Fruit fly (Drosophila melanogaster): Measurements from ENCODE around the gene cdm.

The cdm gene

DNA sequence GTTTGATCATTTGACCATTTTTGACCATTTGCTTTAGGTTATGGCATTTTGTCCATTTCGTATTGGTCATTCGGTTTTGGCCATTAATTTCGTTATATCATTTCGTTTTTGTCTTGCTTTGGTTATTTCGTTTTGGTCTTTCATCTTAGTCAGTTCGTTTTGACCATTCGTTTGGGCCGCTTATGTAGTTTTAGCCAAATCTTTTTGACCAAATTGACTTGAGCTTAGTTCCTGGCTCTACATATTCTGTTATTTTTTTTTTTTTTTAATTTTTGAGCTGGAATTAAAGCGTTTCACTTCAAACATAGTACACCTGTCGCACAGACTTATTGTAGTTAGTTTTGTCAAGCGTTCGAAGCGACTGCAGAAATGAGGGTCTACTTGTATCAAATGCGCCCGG is 24.9 kb downstream of the cdm start, which contains the start of gene CG14315 (continued):
- TF ChIP-seq lola (GFP tag; optimal IDR thresholded peaks at IDR 0.05) = no peak
- TF ChIP-seq sqz (GFP tag; optimal IDR thresholded peaks at IDR 0.05) = no peak
- TF ChIP-seq usp (GFP tag; optimal IDR thresholded peaks at IDR 0.05) = no peak

DNA sequence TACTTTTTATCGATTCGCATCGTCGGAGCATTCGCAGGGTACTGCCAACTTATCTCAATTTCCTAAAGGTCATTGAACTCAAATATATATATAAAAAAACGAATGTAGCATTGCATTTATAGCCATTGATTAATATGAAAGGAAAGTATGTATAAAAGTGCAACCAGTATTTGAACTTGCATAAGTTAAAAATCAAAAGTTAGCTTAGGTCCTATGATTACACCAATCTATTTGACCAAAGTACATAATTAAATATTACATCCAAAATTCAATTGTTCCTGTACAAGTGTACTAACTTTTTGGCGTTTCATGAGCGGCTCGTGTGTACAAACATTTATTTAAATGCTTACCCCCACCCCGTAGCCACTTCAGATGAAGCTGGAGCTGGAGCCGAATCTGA is 25.8 kb downstream of the cdm start:
- 0 out of 2 replicates have a peak, but pooled peaks have one; percentile 14 for TF ChIP-seq ttk (GFP tag; IDR thresholded peaks at IDR 0.05)
- no peak for TF ChIP-seq CG18599 (GFP tag; optimal IDR thresholded peaks at IDR 0.05)
- TF ChIP-seq CG10267 (tag; optimal IDR thresholded peaks at IDR 0.05) = no peak
- no peak for TF ChIP-seq Dll (GFP tag; IDR thresholded peaks at IDR 0.05; ENCODE audit: partially characterized antibody)
- TF ChIP-seq GATAe (GFP tag; conservative IDR thresholded peaks at IDR 0.05) = no peak
- no peak for TF ChIP-seq ewg (GFP tag; optimal IDR thresholded peaks at IDR 0.05)
- no peak for TF ChIP-seq salm (tag; optimal IDR thresholded peaks at IDR 0.05)
- no peak for TF ChIP-seq Antp (GFP tag; optimal IDR thresholded peaks at IDR 0.05)
- TF ChIP-seq trem (tag; optimal IDR thresholded peaks at IDR 0.05) = peak; percentile 14
- TF ChIP-seq NK7.1 (GFP tag; optimal IDR thresholded peaks at IDR 0.05) = no peak

DNA sequence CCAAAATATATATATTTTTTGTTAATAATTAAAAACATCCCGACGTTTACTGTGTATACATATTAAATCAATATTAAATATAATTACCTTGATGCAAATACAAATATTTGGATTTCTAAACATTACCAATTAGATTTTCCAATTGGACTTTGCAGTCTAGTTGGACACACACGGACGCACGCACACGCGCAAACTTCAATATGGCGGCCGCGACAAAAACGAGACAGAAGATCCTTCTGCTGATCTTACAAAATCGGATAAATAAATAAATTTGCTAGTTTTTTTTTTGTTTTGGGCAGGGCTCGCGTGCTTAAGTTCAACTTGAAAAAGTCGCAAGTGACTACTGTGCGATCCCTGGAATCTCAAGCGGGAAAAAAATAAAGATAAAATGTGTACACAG is 26.7 kb downstream of the cdm start:
- TF ChIP-seq phol (tag; optimal IDR thresholded peaks at IDR 0.05) = peak; percentile 77
- TF ChIP-seq Dp (GFP tag; optimal IDR thresholded peaks at IDR 0.05) = no peak
- no peak for TF ChIP-seq sisA (GFP tag; IDR thresholded peaks at IDR 0.05)
- no peak for TF ChIP-seq CG14710 (tag; optimal IDR thresholded peaks at IDR 0.05)
- peak in 1 of 2 experiments; percentile 87 for TF ChIP-seq insv (GFP tag; optimal IDR thresholded peaks at IDR 0.05)
- no peak for TF ChIP-seq crp (GFP tag; optimal IDR thresholded peaks at IDR 0.05)

DNA sequence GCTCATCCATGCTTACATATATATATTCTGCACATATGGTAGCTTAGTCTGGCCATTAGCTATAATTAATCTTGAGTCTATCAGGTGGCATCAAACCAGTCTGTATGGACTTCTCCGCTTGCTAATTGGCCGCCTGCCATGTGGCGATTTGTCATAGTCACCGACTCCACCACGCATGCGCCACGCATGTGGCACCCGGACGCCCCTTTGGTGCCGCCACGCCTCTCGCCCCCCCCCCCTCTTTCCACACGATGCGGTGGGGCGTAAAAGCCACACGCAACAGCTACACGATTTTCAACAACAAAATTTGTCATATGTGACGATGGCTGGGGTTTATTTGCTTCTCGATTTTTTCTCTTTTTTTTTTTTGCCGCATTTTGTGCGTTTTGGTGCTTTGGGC is 29.6 kb downstream of the cdm start:
- 0 out of 2 replicates have a peak, but pooled peaks have one; percentile 25 for TF ChIP-seq ato (GFP tag; IDR thresholded peaks at IDR 0.05; ENCODE audit: partially characterized antibody)
- TF ChIP-seq Ptx1 (GFP tag; IDR thresholded peaks at IDR 0.05) = no peak
- no peak for TF ChIP-seq ash1 (GFP tag; optimal IDR thresholded peaks at IDR 0.05)
- no peak for TF ChIP-seq exex (tag; optimal IDR thresholded peaks at IDR 0.05)
- no peak for TF ChIP-seq ken (GFP tag; IDR thresholded peaks at IDR 0.05)
- 0 out of 3 replicates have a peak, but pooled peaks have one; percentile 12 for TF ChIP-seq ci (GFP tag; IDR thresholded peaks at IDR 0.05)
- TF ChIP-seq her (GFP tag; optimal IDR thresholded peaks at IDR 0.05) = no peak
- 0 out of 2 replicates have a peak, but pooled peaks have one; percentile 5 for TF ChIP-seq Drgx (GFP tag; IDR thresholded peaks at IDR 0.05)
- TF ChIP-seq tll (GFP tag; optimal IDR thresholded peaks at IDR 0.05) = no peak
- TF ChIP-seq CG32772 (GFP tag; IDR thresholded peaks at IDR 0.05) = 0 out of 2 replicates have a peak, but pooled peaks have one; percentile 27
- TF ChIP-seq ewg (GFP tag; optimal IDR thresholded peaks at IDR 0.05) = peak; percentile 61

DNA sequence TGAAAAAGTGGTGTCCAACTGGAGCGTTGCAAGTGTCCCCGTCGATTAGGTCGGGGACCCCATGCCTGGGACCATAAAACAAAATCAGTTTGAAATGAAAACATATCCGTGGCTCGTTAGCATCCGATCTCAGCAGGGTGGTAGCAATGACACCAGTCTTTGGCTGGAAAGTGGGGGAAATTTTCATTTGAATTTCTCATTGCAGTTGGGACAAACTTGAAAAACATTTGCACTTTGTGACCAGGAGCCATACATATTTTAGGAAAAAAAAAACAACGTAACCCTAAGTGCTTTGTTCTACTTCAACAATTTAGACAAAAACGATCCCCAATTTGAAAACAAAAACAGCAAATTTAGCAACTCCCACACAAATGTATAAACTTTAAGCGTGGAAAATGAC is 31.5 kb downstream of the cdm start, which contains the start of gene CG14316:
Gene CG14316, plus strand, starts transcription at position 301 of the 400 bp plus-strand sequence.
- no peak for TF ChIP-seq CG7987 (GFP tag; optimal IDR thresholded peaks at IDR 0.05)
- no peak for TF ChIP-seq tap (tag; optimal IDR thresholded peaks at IDR 0.05)
- no peak for TF ChIP-seq pho (GFP tag; optimal IDR thresholded peaks at IDR 0.05)
- no peak for TF ChIP-seq CG10654 (GFP tag; optimal IDR thresholded peaks at IDR 0.05)
- no peak for TF ChIP-seq yki (optimal IDR thresholded peaks at IDR 0.05)
- no peak for TF ChIP-seq HLHmδ (GFP tag; optimal IDR thresholded peaks at IDR 0.05)
- no peak for TF ChIP-seq nerfin-1 (tag; optimal IDR thresholded peaks at IDR 0.05)
- TF ChIP-seq CG8281 (tag; optimal IDR thresholded peaks at IDR 0.05) = no peak
- TF ChIP-seq chif (GFP tag; optimal IDR thresholded peaks at IDR 0.05) = no peak
- TF ChIP-seq CG17361 (GFP tag; IDR thresholded peaks at IDR 0.05) = no peak
- no peak for TF ChIP-seq jing (GFP tag; optimal IDR thresholded peaks at IDR 0.05)
- TF ChIP-seq CG13296 (GFP tag; optimal IDR thresholded peaks at IDR 0.05) = no peak
- no peak for TF ChIP-seq CG3407 (GFP tag; optimal IDR thresholded peaks at IDR 0.05)
- no peak for TF ChIP-seq zf30C (GFP tag; optimal IDR thresholded peaks at IDR 0.05)
- no peak for TF ChIP-seq CG17912 (GFP tag; optimal IDR thresholded peaks at IDR 0.05)
- no peak for TF ChIP-seq CG7357 (GFP tag; IDR thresholded peaks at IDR 0.05)
- no peak for TF ChIP-seq CG6175 (GFP tag; IDR thresholded peaks at IDR 0.05)
